Worm (Caenorhabditis elegans) whole organism, L4 larva: ENCODE measurements around the gene nhr-84.

Experiments
- ceh-20 ChIP-seq: fragments of 200-800 bp; sonication (Bioruptor generic); IDR thresholded peaks from 2 replicates; pipeline ENCODE4 v1.3.6; 2022; ENCODE audit warnings: missing genetic modification reagents, missing genetic modification characterization, missing compliant biosample characterization
- ceh-28 ChIP-seq: fragments of 150-350 bp; optimal IDR thresholded peaks from 2 replicates; lab custom pipeline; 2014; ENCODE audit warnings: missing biosample characterization, missing genetic modification reagents, missing genetic modification characterization
- hif-1 ChIP-seq, 2 experiments: sonication (generic microtip); optimal IDR thresholded peaks; 2 replicates each; lab custom pipeline; 2016 to 2017; ENCODE audit warnings: missing compliant biosample characterization in 2 of 2, missing genetic modification characterization in 2 of 2, missing genetic modification reagents in 2 of 2, missing genotype in 2 of 2, mild to moderate bottlenecking in 1 of 2
- jun-1 ChIP-seq: fragments of 150-350 bp; optimal IDR thresholded peaks from 2 replicates; lab custom pipeline; 2014; ENCODE audit warnings: missing biosample characterization, missing genetic modification reagents, missing genetic modification characterization
- lim-7 ChIP-seq: fragments of 200-800 bp; sonication (Bioruptor generic); IDR thresholded peaks from 2 replicates; pipeline ENCODE4 v1.3.6; 2022; ENCODE audit warnings: missing genetic modification characterization, missing compliant biosample characterization
- mdt-29 ChIP-seq: fragments of 200-800 bp; sonication (Bioruptor generic); IDR thresholded peaks from 2 replicates; pipeline ENCODE4 v1.3.6; 2022; ENCODE audit warnings: missing genetic modification reagents, missing genetic modification characterization, missing compliant biosample characterization
- mep-1 ChIP-seq: fragments of 150-350 bp; sonication (generic microtip); optimal IDR thresholded peaks from 3 replicates; lab custom pipeline; 2014; ENCODE audit warnings: missing biosample characterization, missing genetic modification characterization
- mxl-3 ChIP-seq: fragments of 200-800 bp; sonication (Bioruptor generic); optimal IDR thresholded peaks from 2 replicates; lab custom pipeline; 2018; ENCODE audit warnings: mild to moderate bottlenecking, missing genetic modification characterization, missing compliant biosample characterization
- nhr-25 ChIP-seq: sonication (generic microtip); optimal IDR thresholded peaks from 2 replicates; lab custom pipeline; 2017; ENCODE audit warnings: missing genetic modification characterization, mild to moderate bottlenecking, missing compliant biosample characterization, antibody characterized with exemption, moderate library complexity, borderline replicate concordance; ENCODE audit not compliant: insufficient read depth
- pha-4 ChIP-seq, 2 experiments: fragments of 150-350 bp in 1 of 2; fragments of 200-800 bp in 1 of 2; sonication (Bioruptor generic) in 1 of 2; IDR thresholded peaks in 1 of 2; optimal IDR thresholded peaks in 1 of 2; 2 replicates each; pipeline versions ENCODE4 v1.3.6 to Lab custom; 2014 to 2022; ENCODE audit warnings: missing genetic modification characterization in 2 of 2, missing genetic modification reagents in 2 of 2, missing biosample characterization in 1 of 2, missing compliant biosample characterization in 1 of 2
- unc-130 ChIP-seq: sonication (generic microtip); optimal IDR thresholded peaks from 2 replicates; lab custom pipeline; 2016; ENCODE audit warnings: missing genetic modification reagents, missing genetic modification characterization, missing compliant biosample characterization

ce11 chrV:15924307-15924706 is 44.9 kb upstream of the nhr-84 start, which contains the start of gene nhr-108:
- TF ChIP-seq lim-7 (no peak), hif-1 (tag; optimal IDR thresholded peaks at IDR 0.05; lab: Kevin White, UChicago) (no peak), nhr-25 (tag; lab: Kevin White, UChicago) (no peak), unc-130 (GFP tag; lab: Kevin White, UChicago) (no peak), ceh-28 (no peak), mxl-3 (GFP tag; lab: Kevin White, UChicago) (no peak), jun-1 (tag; lab: Kevin White, UChicago) (no peak), pha-4 (GFP tag; IDR thresholded peaks at IDR 0.05; lab: Robert Waterston, UW) (no peak), pha-4 (tag; optimal IDR thresholded peaks at IDR 0.05; lab: Kevin White, UChicago) (no peak), mdt-29 (GFP tag; lab: Robert Waterston, UW) (no peak), mep-1 (no peak), ceh-20 (GFP tag; lab: Robert Waterston, UW) (no peak)
